Fruit fly (Drosophila melanogaster) whole organism, embryonic: ENCODE measurements around the gene Rnf146.
A peak's percentile ranks its signal among the peaks of the same experiment; 100 is the strongest.

Experiments used
- Aef1 ChIP-seq: fragments of 200-800 bp; sonication (Bioruptor generic); IDR thresholded peaks from 3 replicates; pipeline ENCODE4 v1.3.6; 2022; ENCODE audit warnings: missing biosample characterization, missing genetic modification characterization
- Asciz ChIP-seq: fragments of 200-800 bp; sonication (Bioruptor generic); optimal IDR thresholded peaks from 2 replicates; lab custom pipeline; 2017; ENCODE audit warnings: missing biosample characterization, mild to moderate bottlenecking, missing genetic modification characterization, missing genetic modification reagents
- CG10267 ChIP-seq: fragments of 200-800 bp; sonication (Bioruptor generic); optimal IDR thresholded peaks from 2 replicates; lab custom pipeline; 2018; ENCODE audit warnings: missing biosample characterization, mild to moderate bottlenecking, missing genetic modification characterization, moderate library complexity
- CG11085 ChIP-seq: fragments of 200-800 bp; sonication (Bioruptor generic); IDR thresholded peaks from 2 replicates; pipeline ENCODE4 v1.3.6; 2022; ENCODE audit warnings: missing biosample characterization, missing genetic modification characterization
- CG11560 ChIP-seq: fragments of 200-800 bp; sonication (Bioruptor generic); IDR thresholded peaks from 3 replicates; pipeline ENCODE4 v1.3.6; 2022; ENCODE audit warnings: missing biosample characterization, missing genetic modification characterization
- CG11696 ChIP-seq: fragments of 200-800 bp; sonication (Bioruptor generic); IDR thresholded peaks from 2 replicates; pipeline ENCODE4 v1.3.6; 2022; ENCODE audit warnings: missing biosample characterization, missing genetic modification characterization
- CG12391 ChIP-seq: fragments of 200-800 bp; sonication (Bioruptor generic); optimal IDR thresholded peaks from 3 replicates; lab custom pipeline; 2018; ENCODE audit warnings: missing biosample characterization, mild to moderate bottlenecking, missing genetic modification characterization, moderate library complexity
- CG13424 ChIP-seq: fragments of 200-800 bp; sonication (Bioruptor generic); optimal IDR thresholded peaks from 2 replicates; lab custom pipeline; 2019; ENCODE audit warnings: missing biosample characterization, mild to moderate bottlenecking, missing genetic modification characterization, moderate library complexity
- CG16813 ChIP-seq: fragments of 200-800 bp; sonication (Bioruptor generic); IDR thresholded peaks from 3 replicates; pipeline ENCODE4 v1.3.6; 2022; ENCODE audit warnings: missing biosample characterization, missing genetic modification characterization; ENCODE audit not compliant: partially characterized antibody
- CG17361 ChIP-seq: fragments of 200-800 bp; sonication (Bioruptor generic); IDR thresholded peaks from 3 replicates; pipeline ENCODE4 v1.3.6; 2022; ENCODE audit warnings: missing biosample characterization, missing genetic modification characterization
- CG18011 ChIP-seq: fragments of 200-800 bp; sonication (Bioruptor generic); optimal IDR thresholded peaks from 2 replicates; lab custom pipeline; 2017; ENCODE audit warnings: missing biosample characterization, missing genetic modification characterization, mild to moderate bottlenecking, moderate library complexity, missing genotype
- CG31388 ChIP-seq: fragments of 200-800 bp; sonication (Bioruptor generic); optimal IDR thresholded peaks from 2 replicates; lab custom pipeline; 2016; ENCODE audit warnings: missing biosample characterization, missing genetic modification characterization
- CG31441 ChIP-seq: fragments of 200-800 bp; sonication (Bioruptor generic); IDR thresholded peaks from 2 replicates; pipeline ENCODE4 v1.3.6; 2022; ENCODE audit warnings: missing biosample characterization, missing genetic modification characterization
- CG3281 ChIP-seq: fragments of 200-800 bp; sonication (Bioruptor generic); optimal IDR thresholded peaks from 3 replicates; lab custom pipeline; 2017; ENCODE audit warnings: missing biosample characterization, mild to moderate bottlenecking, missing genetic modification characterization
- CG3995 ChIP-seq: fragments of 200-800 bp; sonication (Bioruptor generic); optimal IDR thresholded peaks from 3 replicates; lab custom pipeline; 2016; ENCODE audit warnings: missing biosample characterization, missing genetic modification characterization
- CG42726 ChIP-seq: fragments of 200-800 bp; sonication (Bioruptor generic); IDR thresholded peaks from 2 replicates; pipeline ENCODE4 v1.3.6; 2022; ENCODE audit warnings: missing biosample characterization, missing genetic modification characterization; ENCODE audit not compliant: partially characterized antibody
- CG5180 ChIP-seq: fragments of 200-800 bp; sonication (Bioruptor generic); optimal IDR thresholded peaks from 3 replicates; lab custom pipeline; 2017; ENCODE audit warnings: missing biosample characterization, missing genetic modification characterization, mild to moderate bottlenecking, moderate library complexity, missing genetic modification reagents
- CG5953 ChIP-seq: fragments of 200-800 bp; sonication (Bioruptor generic); IDR thresholded peaks from 2 replicates; pipeline ENCODE4 v1.3.6; 2022; ENCODE audit warnings: missing biosample characterization, missing genetic modification characterization
- CG6791 ChIP-seq: fragments of 200-800 bp; sonication (Bioruptor generic); IDR thresholded peaks from 3 replicates; pipeline ENCODE4 v1.3.6; 2022; ENCODE audit warnings: missing biosample characterization, missing genetic modification characterization; ENCODE audit not compliant: partially characterized antibody
- CG6813 ChIP-seq: fragments of 200-800 bp; sonication (Bioruptor generic); optimal IDR thresholded peaks from 2 replicates; lab custom pipeline; 2017; ENCODE audit warnings: missing biosample characterization, missing genetic modification characterization, mild to moderate bottlenecking, moderate library complexity, missing genetic modification reagents
- CG8359 ChIP-seq: fragments of 200-800 bp; sonication (Bioruptor generic); optimal IDR thresholded peaks from 2 replicates; lab custom pipeline; 2017; ENCODE audit warnings: missing biosample characterization, mild to moderate bottlenecking, missing genetic modification characterization, borderline replicate concordance
- CG8924 ChIP-seq: fragments of 200-800 bp; optimal IDR thresholded peaks from 3 replicates; lab custom pipeline; 2019; ENCODE audit warnings: missing biosample characterization, mild to moderate bottlenecking, missing genetic modification characterization, moderate library complexity
- CG9727 ChIP-seq: fragments of 200-800 bp; sonication (Bioruptor generic); optimal IDR thresholded peaks from 3 replicates; lab custom pipeline; 2017; ENCODE audit warnings: missing biosample characterization, mild to moderate bottlenecking, missing genetic modification characterization
- D19B ChIP-seq: fragments of 200-800 bp; sonication (Bioruptor generic); optimal IDR thresholded peaks from 2 replicates; lab custom pipeline; 2017; ENCODE audit warnings: missing biosample characterization, mild to moderate bottlenecking, missing genetic modification characterization
- Dip2 ChIP-seq: fragments of 200-800 bp; sonication (Bioruptor generic); IDR thresholded peaks from 2 replicates; pipeline ENCODE4 v1.3.6; 2022; ENCODE audit warnings: missing biosample characterization, missing genetic modification characterization
- HmgZ ChIP-seq: fragments of 200-800 bp; sonication (Bioruptor generic); optimal IDR thresholded peaks from 2 replicates; lab custom pipeline; 2018; ENCODE audit warnings: missing biosample characterization, mild to moderate bottlenecking, missing genetic modification characterization
- Hr51 ChIP-seq, 2 experiments: fragments of 200-800 bp; sonication (Bioruptor generic); optimal IDR thresholded peaks; 2 replicates in 1 of 2; 3 replicates in 1 of 2; lab custom pipeline; 2016 to 2018; ENCODE audit warnings: missing biosample characterization in 2 of 2, missing genetic modification characterization in 2 of 2, mild to moderate bottlenecking in 1 of 2, moderate library complexity in 1 of 2
- Lhr ChIP-seq: fragments of 200-800 bp; sonication (Bioruptor generic); optimal IDR thresholded peaks from 3 replicates; lab custom pipeline; 2017; ENCODE audit warnings: mild to moderate bottlenecking, missing biosample characterization, missing genetic modification reagents, missing genetic modification characterization
- PHDP ChIP-seq: fragments of 200-800 bp; sonication (Bioruptor generic); optimal IDR thresholded peaks from 3 replicates; lab custom pipeline; 2018; ENCODE audit warnings: missing biosample characterization, mild to moderate bottlenecking, missing genetic modification characterization, moderate library complexity
- Scr ChIP-seq: fragments of 200-800 bp; sonication (Bioruptor generic); IDR thresholded peaks from 2 replicates; pipeline ENCODE4 v1.3.6; 2022; ENCODE audit warnings: missing biosample characterization, missing genetic modification characterization; ENCODE audit not compliant: partially characterized antibody
- Six4 ChIP-seq: fragments of 200-800 bp; sonication (Bioruptor generic); optimal IDR thresholded peaks from 2 replicates; lab custom pipeline; 2016; ENCODE audit warnings: missing biosample characterization, missing genetic modification characterization
- Sox102F ChIP-seq: fragments of 200-800 bp; sonication (Bioruptor generic); optimal IDR thresholded peaks from 2 replicates; lab custom pipeline; 2018; ENCODE audit warnings: missing biosample characterization, mild to moderate bottlenecking, missing genetic modification characterization, moderate library complexity
- TFAM ChIP-seq: fragments of 200-800 bp; sonication (Bioruptor generic); optimal IDR thresholded peaks from 2 replicates; lab custom pipeline; 2017; ENCODE audit warnings: missing biosample characterization, missing genetic modification characterization, inconsistent platforms
- abd-A ChIP-seq: fragments of 200-800 bp; sonication (Bioruptor generic); optimal IDR thresholded peaks from 3 replicates; lab custom pipeline; 2019; ENCODE audit warnings: missing biosample characterization, mild to moderate bottlenecking, missing genetic modification characterization, moderate library complexity
- br ChIP-seq: fragments of >200 bp; optimal IDR thresholded peaks from 2 replicates; lab custom pipeline; 2017
- da ChIP-seq: fragments of 200-800 bp; sonication (Bioruptor generic); optimal IDR thresholded peaks from 2 replicates; lab custom pipeline; 2016; ENCODE audit warnings: missing biosample characterization, missing genetic modification characterization
- esg ChIP-seq: fragments of 200-800 bp; sonication (Bioruptor generic); conservative IDR thresholded peaks from 2 replicates; pipeline ENCODE4 v1.3.6; 2022; ENCODE audit warnings: missing biosample characterization, missing genetic modification characterization
- ham ChIP-seq: fragments of 200-800 bp; sonication (Bioruptor generic); IDR thresholded peaks from 2 replicates; pipeline ENCODE4 v1.3.6; 2022; ENCODE audit warnings: missing biosample characterization, missing genetic modification characterization
- jigr1 ChIP-seq: fragments of 200-800 bp; sonication (Bioruptor generic); IDR thresholded peaks from 3 replicates; pipeline ENCODE4 v1.3.6; 2022; ENCODE audit warnings: missing biosample characterization, missing genetic modification characterization
- lbe ChIP-seq: fragments of 200-800 bp; sonication (Bioruptor generic); optimal IDR thresholded peaks from 2 replicates; lab custom pipeline; 2016; ENCODE audit warnings: missing biosample characterization, mild to moderate bottlenecking, missing genetic modification characterization
- lov ChIP-seq, 2 experiments: fragments of 200-800 bp in 1 of 2; fragments of >200 bp in 1 of 2; sonication (Bioruptor generic) in 1 of 2; IDR thresholded peaks in 1 of 2; optimal IDR thresholded peaks in 1 of 2; 2 replicates in 1 of 2; 3 replicates in 1 of 2; pipeline versions ENCODE4 v1.3.6 to Lab custom; 2017 to 2022; ENCODE audit warnings: missing biosample characterization in 1 of 2, missing genetic modification characterization in 1 of 2
- nom ChIP-seq: fragments of 200-800 bp; sonication (Bioruptor generic); optimal IDR thresholded peaks from 2 replicates; lab custom pipeline; 2017; ENCODE audit warnings: missing biosample characterization, missing genetic modification characterization, mild to moderate bottlenecking, moderate library complexity, missing genetic modification reagents
- pnt ChIP-seq: fragments of 200-800 bp; sonication (Bioruptor generic); optimal IDR thresholded peaks from 3 replicates; lab custom pipeline; 2016; ENCODE audit warnings: missing biosample characterization, missing genetic modification characterization
- pum ChIP-seq: fragments of 200-800 bp; sonication (Bioruptor generic); optimal IDR thresholded peaks from 2 replicates; lab custom pipeline; 2016; ENCODE audit warnings: missing biosample characterization, missing genetic modification characterization
- pzg ChIP-seq: fragments of 200-800 bp; sonication (Bioruptor generic); optimal IDR thresholded peaks from 3 replicates; lab custom pipeline; 2018; ENCODE audit warnings: missing biosample characterization, mild to moderate bottlenecking, missing genetic modification characterization, moderate library complexity
- tin ChIP-seq: fragments of 200-800 bp; sonication (Bioruptor generic); optimal IDR thresholded peaks from 3 replicates; lab custom pipeline; 2016; ENCODE audit warnings: missing biosample characterization, missing genetic modification characterization
- vfl ChIP-seq: fragments of 200-800 bp; sonication (Bioruptor generic); optimal IDR thresholded peaks from 2 replicates; lab custom pipeline; 2016; ENCODE audit warnings: missing biosample characterization, missing genetic modification characterization
- wor ChIP-seq: fragments of 200-800 bp; sonication (Bioruptor generic); IDR thresholded peaks from 2 replicates; pipeline ENCODE4 v1.3.6; 2022; ENCODE audit warnings: missing biosample characterization, missing genetic modification characterization

The Rnf146 gene

DNA sequence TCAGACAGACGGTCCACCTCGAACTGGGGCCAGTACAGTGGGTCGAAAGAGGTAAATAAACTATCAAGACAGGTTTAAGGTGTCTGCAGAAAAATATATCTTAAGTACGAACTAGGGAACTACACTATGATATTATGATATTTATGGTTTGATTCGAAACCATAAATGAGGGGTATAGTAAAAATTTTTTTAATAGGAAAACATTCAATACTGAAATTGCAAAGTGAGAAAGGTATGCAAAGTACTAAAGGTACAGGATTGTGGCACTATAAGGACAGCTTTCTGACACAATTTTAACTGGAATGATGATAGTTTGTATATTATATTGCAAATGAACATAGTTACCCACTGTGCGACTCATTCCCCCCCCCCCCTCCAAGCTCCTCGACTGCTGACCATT is 33.4 kb upstream of the Rnf146 start:
- TF ChIP-seq CG8359 (GFP tag; lab: Kevin White, UChicago) = no peak
- TF ChIP-seq CG10267 = no peak
- no peak for TF ChIP-seq CG16813 (GFP tag; lab: Robert Waterston, UW)
- TF ChIP-seq ham (GFP tag; lab: Robert Waterston, UW) = peak; percentile 3; the same call in 1 of the 2 replicates
- no peak for TF ChIP-seq Hr51 (GFP tag; optimal IDR thresholded peaks at IDR 0.05; lab: Kevin White, UChicago)
- TF ChIP-seq CG17361 = no peak
- no peak for TF ChIP-seq CG18011 (GFP tag; lab: Kevin White, UChicago)
- no peak for TF ChIP-seq lov (optimal IDR thresholded peaks at IDR 0.05; lab: Kevin White, UChicago)
- no peak for TF ChIP-seq lov (GFP tag; IDR thresholded peaks at IDR 0.05; lab: Robert Waterston, UW)
- peak; percentile 2 for TF ChIP-seq nom (GFP tag; lab: Kevin White, UChicago)
- TF ChIP-seq, all 482 proteins: peak for 2

DNA sequence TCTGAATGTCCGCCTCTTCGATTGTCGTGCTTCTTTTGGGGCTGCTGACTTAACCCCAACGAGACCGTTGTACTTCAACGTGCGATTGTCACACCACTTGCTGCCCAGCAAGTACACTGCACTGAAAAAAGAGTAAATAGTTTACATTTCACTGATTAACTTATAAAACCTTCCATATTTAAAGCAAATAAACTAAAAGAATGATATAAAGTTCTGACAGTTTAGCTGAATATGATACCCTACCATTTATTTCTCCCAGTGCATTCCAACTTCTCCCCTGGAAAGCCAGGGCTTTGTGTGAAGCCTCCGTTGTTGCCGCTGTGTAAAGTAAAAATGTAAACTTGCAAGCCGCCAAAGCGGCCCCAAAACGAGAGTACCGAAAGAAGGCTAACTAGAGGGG is 31.7 kb upstream of the Rnf146 start:
- TF ChIP-seq PHDP (no peak), jigr1 (GFP tag; lab: Robert Waterston, UW) (no peak), CG31441 (GFP tag; lab: Robert Waterston, UW) (peak; percentile 40; the same call in 1 of the 2 replicates), esg (GFP tag; lab: Robert Waterston, UW) (no peak; the same call in 1 of the 2 replicates), tin (GFP tag; lab: Kevin White, UChicago) (peak; percentile 26), CG8924 (tag; lab: Kevin White, UChicago) (peak; percentile 28), D19B (GFP tag; lab: Kevin White, UChicago) (no peak), CG9727 (GFP tag; lab: Kevin White, UChicago) (peak; percentile 28), CG12391 (tag; lab: Kevin White, UChicago) (peak; percentile 38), Aef1 (GFP tag; lab: Robert Waterston, UW) (no peak), abd-A (tag; lab: Kevin White, UChicago) (no peak), CG17361 (peak; percentile 38; the same call in 1 of the 3 replicates), lbe (GFP tag; lab: Kevin White, UChicago) (no peak), CG42726 (GFP tag; lab: Robert Waterston, UW) (no peak), CG6791 (no peak), CG3281 (GFP tag; lab: Kevin White, UChicago) (no peak), CG31388 (no peak), CG11696 (GFP tag; lab: Robert Waterston, UW) (no peak), pnt (peak; percentile 21), Scr (GFP tag; lab: Robert Waterston, UW) (no peak), CG3995 (GFP tag; lab: Kevin White, UChicago) (no peak), br (lab: Kevin White, UChicago) (no peak), CG6813 (GFP tag; lab: Kevin White, UChicago) (no peak), vfl (GFP tag; lab: Kevin White, UChicago) (no peak), CG13424 (tag; lab: Kevin White, UChicago) (peak; percentile 0), Six4 (GFP tag; lab: Kevin White, UChicago) (peak; percentile 7), CG5180 (no peak), CG16813 (GFP tag; lab: Robert Waterston, UW) (no peak), da (GFP tag; lab: Kevin White, UChicago) (no peak), Asciz (GFP tag; lab: Kevin White, UChicago) (no peak), Lhr (GFP tag; lab: Kevin White, UChicago) (no peak), Dip2 (no peak), pzg (GFP tag; lab: Kevin White, UChicago) (no peak), wor (no peak), CG5953 (GFP tag; lab: Robert Waterston, UW) (0 out of 2 replicates have a peak, but pooled peaks have one; percentile 25), CG11560 (tag; lab: Robert Waterston, UW) (no peak), TFAM (no peak), HmgZ (tag; lab: Kevin White, UChicago) (no peak), CG11085 (GFP tag; lab: Robert Waterston, UW) (no peak), pum (GFP tag; lab: Kevin White, UChicago) (peak; percentile 17), Sox102F (GFP tag; lab: Kevin White, UChicago) (peak; percentile 30)
